Worm (Caenorhabditis elegans) whole organism, late embryonic: Measurements from ENCODE around the gene Y1B5A.1.

Source experiments
- fkh-10 ChIP-seq: fragments of 150-350 bp; optimal IDR thresholded peaks from 2 replicates; lab custom pipeline; 2014; ENCODE audit warnings: missing biosample characterization, missing genetic modification reagents, missing genetic modification characterization
- nhr-11 ChIP-seq: fragments of 150-350 bp; optimal IDR thresholded peaks from 2 replicates; lab custom pipeline; 2014; ENCODE audit warnings: missing biosample characterization, missing genetic modification characterization
- rnt-1 ChIP-seq: sonication (generic microtip); optimal IDR thresholded peaks from 2 replicates; lab custom pipeline; 2016; ENCODE audit warnings: missing genetic modification characterization, missing compliant biosample characterization
- tbx-7 ChIP-seq: sonication (generic microtip); optimal IDR thresholded peaks from 2 replicates; lab custom pipeline; 2016; ENCODE audit warnings: missing genotype, missing genetic modification characterization, missing compliant biosample characterization
- unc-3 ChIP-seq, 2 experiments: fragments of 200-800 bp in 1 of 2; sonication (Bioruptor generic) in 1 of 2; sonication (generic microtip) in 1 of 2; conservative IDR thresholded peaks in 1 of 2; optimal IDR thresholded peaks in 1 of 2; 2 replicates each; pipeline versions ENCODE4 v1.3.6 to Lab custom; 2016 to 2022; ENCODE audit warnings: missing compliant biosample characterization in 2 of 2, missing genetic modification characterization in 2 of 2, missing genetic modification reagents in 1 of 2

DNA sequence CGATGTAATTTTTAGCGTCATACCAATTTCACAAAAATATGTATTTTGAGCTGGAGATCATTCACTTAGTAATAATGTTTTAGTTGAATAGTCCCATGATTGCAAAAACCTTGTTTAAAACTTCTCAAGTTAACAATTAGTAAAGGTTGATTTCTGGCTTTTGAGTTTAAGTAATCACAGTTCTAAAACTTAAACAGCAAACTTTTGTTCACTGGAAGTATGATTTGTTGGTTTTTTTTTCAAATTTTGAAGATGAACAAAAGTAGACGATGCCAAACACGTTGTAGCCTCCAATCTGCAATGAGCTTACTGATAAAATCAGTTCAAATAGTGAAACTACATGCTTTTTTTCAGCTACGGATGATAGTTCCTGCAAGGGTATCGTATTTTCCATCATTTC, 27.4 kb downstream of the Y1B5A.1 start, which contains the start of gene C36B7.1:
- TF ChIP-seq fkh-10 (no peak), unc-3 (GFP tag; conservative IDR thresholded peaks at IDR 0.05; lab: Robert Waterston, UW) (no peak), unc-3 (tag; optimal IDR thresholded peaks at IDR 0.05; lab: Kevin White, UChicago) (no peak), nhr-11 (tag; lab: Kevin White, UChicago) (no peak), rnt-1 (tag; lab: Kevin White, UChicago) (no peak), tbx-7 (no peak)
